Worm (Caenorhabditis elegans) whole organism, L4 larva: ENCODE data around the gene C18C4.7.

ENCODE experiments used
- cey-2 ChIP-seq: sonication (generic microtip); optimal IDR thresholded peaks from 3 replicates; lab custom pipeline; 2017; ENCODE audit warnings: missing genetic modification characterization, mild to moderate bottlenecking, missing compliant biosample characterization, antibody characterized with exemption, borderline replicate concordance; ENCODE audit not compliant: insufficient read depth
- lin-15B ChIP-seq: fragments of 150-350 bp; sonication (generic microtip); optimal IDR thresholded peaks from 3 replicates; lab custom pipeline; 2014; ENCODE audit warnings: missing biosample characterization, missing genetic modification characterization
- mep-1 ChIP-seq: fragments of 150-350 bp; sonication (generic microtip); optimal IDR thresholded peaks from 3 replicates; lab custom pipeline; 2014; ENCODE audit warnings: missing biosample characterization, missing genetic modification characterization
- mxl-3 ChIP-seq: fragments of 200-800 bp; sonication (Bioruptor generic); optimal IDR thresholded peaks from 2 replicates; lab custom pipeline; 2018; ENCODE audit warnings: mild to moderate bottlenecking, missing genetic modification characterization, missing compliant biosample characterization
- nhr-11 ChIP-seq: fragments of 150-350 bp; optimal IDR thresholded peaks from 2 replicates; lab custom pipeline; 2014; ENCODE audit warnings: missing biosample characterization, missing genetic modification characterization
- pqm-1 ChIP-seq: sonication (generic microtip); optimal IDR thresholded peaks from 2 replicates; lab custom pipeline; 2017; ENCODE audit warnings: missing biosample characterization, missing genetic modification characterization
- zip-11 ChIP-seq: fragments of 200-800 bp; sonication (Bioruptor generic); IDR thresholded peaks from 2 replicates; pipeline ENCODE4 v1.3.6; 2022; ENCODE audit warnings: missing genetic modification characterization, missing compliant biosample characterization

DNA sequence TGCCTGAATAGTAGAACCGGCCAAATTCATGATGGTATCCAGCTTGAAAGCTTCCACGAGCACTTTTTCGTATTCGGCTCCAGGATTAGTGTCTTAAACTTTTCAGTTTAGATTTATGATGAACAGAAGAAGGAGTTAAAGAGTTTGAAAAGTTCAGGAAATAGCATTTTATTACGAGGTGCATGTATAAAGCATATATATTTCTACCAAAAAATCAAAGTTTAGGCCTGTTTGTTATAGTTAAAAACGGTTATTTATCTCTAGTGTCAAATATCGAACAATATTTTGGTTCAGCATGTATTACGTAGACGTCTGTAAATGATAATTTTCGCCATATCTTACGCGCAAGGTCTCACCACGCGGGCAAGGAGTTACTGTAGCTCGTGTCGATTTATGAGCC is 14.3 kb upstream of the C18C4.7 start, which contains the start of gene klc-2:
- no peak for TF ChIP-seq mxl-3
- no peak for TF ChIP-seq pqm-1 (tag; lab: Kevin White, UChicago)
- no peak for TF ChIP-seq lin-15B (tag; lab: Kevin White, UChicago)
- no peak for TF ChIP-seq zip-11 (GFP tag; lab: Robert Waterston, UW)
- TF ChIP-seq mep-1 (tag; lab: Kevin White, UChicago): no peak
- no peak for TF ChIP-seq nhr-11 (tag; lab: Kevin White, UChicago)
- no peak for TF ChIP-seq cey-2
